Fruit fly (Drosophila melanogaster): ENCODE measurements around the gene psidin.

The psidin gene

DNA sequence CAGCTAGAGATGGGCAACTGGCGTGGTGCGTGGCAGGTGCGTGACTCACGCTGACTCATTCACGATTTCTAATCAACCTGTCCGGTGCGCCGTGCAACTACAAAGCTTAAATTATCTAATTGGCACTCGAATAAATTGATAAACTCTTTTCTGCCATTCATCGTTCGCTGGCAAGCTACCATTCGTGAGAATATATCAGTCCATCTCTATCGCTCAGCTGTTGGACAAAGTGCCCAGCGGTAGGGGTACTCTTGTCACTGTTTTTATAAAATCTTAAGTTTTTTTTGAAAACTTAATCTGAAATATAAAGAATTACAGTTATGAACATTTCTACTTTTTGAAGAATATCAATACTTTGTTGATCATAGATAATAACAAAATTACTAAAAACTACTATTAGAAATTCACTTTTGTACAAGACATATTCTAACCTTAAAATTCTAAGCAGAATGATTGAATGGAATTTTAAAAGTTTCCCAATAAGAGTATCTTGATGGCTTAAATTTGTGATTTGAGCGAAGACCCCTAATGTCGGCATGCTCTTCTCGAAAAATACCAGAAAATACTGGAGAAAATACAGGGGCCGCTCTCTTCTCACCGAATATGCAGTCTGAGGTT, at the start of gene psidin, which contains the start of gene PIG-L (continued):
- TF ChIP-seq run (tag; optimal IDR thresholded peaks at IDR 0.05) = peak; percentile 56
- peak; percentile 80 for TF ChIP-seq slbo (GFP tag; IDR thresholded peaks at IDR 0.05)
- peak; percentile 41 for TF ChIP-seq Fer2 (tag; optimal IDR thresholded peaks at IDR 0.05)
- TF ChIP-seq CG18476 (GFP tag; optimal IDR thresholded peaks at IDR 0.05) = peak; percentile 24
- TF ChIP-seq CkIIα-i1 (GFP tag; IDR thresholded peaks at IDR 0.05) = no peak
- TF ChIP-seq B-H1 (GFP tag; IDR thresholded peaks at IDR 0.05) = no peak
- TF ChIP-seq CG14965 (GFP tag; optimal IDR thresholded peaks at IDR 0.05; ENCODE audit: borderline replicate concordance) = no peak
- no peak; the same call in 1 of the 2 replicates for TF ChIP-seq CG31224 (GFP tag; IDR thresholded peaks at IDR 0.05)
- peak; percentile 12 for TF ChIP-seq NC2α (GFP tag; optimal IDR thresholded peaks at IDR 0.05)
- peak; percentile 92 for TF ChIP-seq CG31441 (GFP tag; IDR thresholded peaks at IDR 0.05)
- TF ChIP-seq insv (GFP tag; optimal IDR thresholded peaks at IDR 0.05) = peak; percentile 83 to 98
- TF ChIP-seq Awh (GFP tag; IDR thresholded peaks at IDR 0.05) = 0 out of 2 replicates have a peak, but pooled peaks have one; percentile 21
- TF ChIP-seq az2 (GFP tag; optimal IDR thresholded peaks at IDR 0.05) = peak; percentile 88
- no peak for TF ChIP-seq ac (GFP tag; optimal IDR thresholded peaks at IDR 0.05)
- TF ChIP-seq CG17361 (GFP tag; IDR thresholded peaks at IDR 0.05) = peak; percentile 96
- peak; percentile 92 for TF ChIP-seq Sry-δ (GFP tag; optimal IDR thresholded peaks at IDR 0.05)
- TF ChIP-seq ab (GFP tag; optimal IDR thresholded peaks at IDR 0.05) = peak; percentile 55
- 0 out of 2 replicates have a peak, but pooled peaks have one; percentile 33 for TF ChIP-seq dati (GFP tag; IDR thresholded peaks at IDR 0.05)
- no peak for TF ChIP-seq CG10543 (GFP tag; optimal IDR thresholded peaks at IDR 0.05)
- TF ChIP-seq CG3838 (GFP tag; optimal IDR thresholded peaks at IDR 0.05) = peak; percentile 71
- no peak for TF ChIP-seq CG5180 (GFP tag; optimal IDR thresholded peaks at IDR 0.05)
- peak; percentile 53 for TF ChIP-seq CG13296 (GFP tag; optimal IDR thresholded peaks at IDR 0.05)
- peak; percentile 83 for TF ChIP-seq CG1603 (tag; optimal IDR thresholded peaks at IDR 0.05)
- peak; percentile 96 for TF ChIP-seq CG3995 (GFP tag; optimal IDR thresholded peaks at IDR 0.05)
- peak; percentile 80 for TF ChIP-seq Chrac-16 (GFP tag; optimal IDR thresholded peaks at IDR 0.05)
- TF ChIP-seq hth (optimal IDR thresholded peaks at IDR 0.05) = no peak
- TF ChIP-seq Hand (GFP tag; optimal IDR thresholded peaks at IDR 0.05) = peak; percentile 49
- TF ChIP-seq CG6813 (GFP tag; optimal IDR thresholded peaks at IDR 0.05) = peak; percentile 20
- TF ChIP-seq CG15073 (GFP tag; optimal IDR thresholded peaks at IDR 0.05) = peak; percentile 32
- TF ChIP-seq CG12744 (GFP tag; optimal IDR thresholded peaks at IDR 0.05) = peak; percentile 48
- no peak for TF ChIP-seq ro (GFP tag; IDR thresholded peaks at IDR 0.05)
- TF ChIP-seq CG12104 (GFP tag; optimal IDR thresholded peaks at IDR 0.05) = peak; percentile 78
- peak; percentile 77 for TF ChIP-seq Camta (GFP tag; optimal IDR thresholded peaks at IDR 0.05)
- TF ChIP-seq Dref (GFP tag; IDR thresholded peaks at IDR 0.05) = no peak
- TF ChIP-seq CG13894 (tag; optimal IDR thresholded peaks at IDR 0.05) = no peak
- TF ChIP-seq CG16863 (GFP tag; optimal IDR thresholded peaks at IDR 0.05) = peak; percentile 82
- peak in 1 of 2 experiments; percentile 80 for TF ChIP-seq bsh (GFP tag; optimal IDR thresholded peaks at IDR 0.05)
- TF ChIP-seq CG10321 (GFP tag; IDR thresholded peaks at IDR 0.05) = 0 out of 2 replicates have a peak, but pooled peaks have one; percentile 45
- peak; percentile 87 for TF ChIP-seq dysf (GFP tag; IDR thresholded peaks at IDR 0.05)
- peak; percentile 88 for TF ChIP-seq Ptx1 (GFP tag; IDR thresholded peaks at IDR 0.05)
- peak; percentile 74 for TF ChIP-seq unpg (GFP tag; optimal IDR thresholded peaks at IDR 0.05)
- no peak for TF ChIP-seq Poxn (GFP tag; IDR thresholded peaks at IDR 0.05)
- peak; percentile 74 for TF ChIP-seq CG9876 (GFP tag; optimal IDR thresholded peaks at IDR 0.05)
- peak; percentile 96 for TF ChIP-seq CG4424 (GFP tag; optimal IDR thresholded peaks at IDR 0.05)
- peak in 1 of 2 experiments; percentile 67 for TF ChIP-seq tll (GFP tag; optimal IDR thresholded peaks at IDR 0.05)
- TF ChIP-seq crol (GFP tag; IDR thresholded peaks at IDR 0.05) = no peak
- peak; percentile 2 for TF ChIP-seq CG18011 (GFP tag; optimal IDR thresholded peaks at IDR 0.05)
- no peak for TF ChIP-seq z (GFP tag; IDR thresholded peaks at IDR 0.05)
- TF ChIP-seq HHEX (GFP tag; optimal IDR thresholded peaks at IDR 0.05) = peak; percentile 68
- TF ChIP-seq Abd-B (GFP tag; optimal IDR thresholded peaks at IDR 0.05) = peak; percentile 89

Data from whole organism, embryonic.